Worm (Caenorhabditis elegans): ENCODE measurements around the gene R05G6.4.

The R05G6.4 gene

ce11 chrIV:7549844-7550243 lies 36.8 kb downstream of the R05G6.4 start (continued):
- TF ChIP-seq lsy-2 (tag; optimal IDR thresholded peaks at IDR 0.05) = peak in 1 of 2 experiments; percentile 41
- TF ChIP-seq F13H6.1 (tag; optimal IDR thresholded peaks at IDR 0.05) = peak; percentile 19
- no peak for TF ChIP-seq ceh-82 (tag; optimal IDR thresholded peaks at IDR 0.05)
- TF ChIP-seq nhr-10 (tag; optimal IDR thresholded peaks at IDR 0.05) = no peak
- no peak for TF ChIP-seq lin-39 (tag; optimal IDR thresholded peaks at IDR 0.05)
- TF ChIP-seq elt-1 (tag; optimal IDR thresholded peaks at IDR 0.05) = no peak
- TF ChIP-seq elt-3 (tag; optimal IDR thresholded peaks at IDR 0.05) = no peak
- TF ChIP-seq Y55F3AM.14 (GFP tag; optimal IDR thresholded peaks at IDR 0.05) = no peak
- TF ChIP-seq lin-11 (tag; optimal IDR thresholded peaks at IDR 0.05) = no peak
- no peak for TF ChIP-seq nhr-12 (tag; optimal IDR thresholded peaks at IDR 0.05)
- no peak for TF ChIP-seq unc-55 (GFP tag; optimal IDR thresholded peaks at IDR 0.05)
- no peak for TF ChIP-seq nhr-77 (tag; optimal IDR thresholded peaks at IDR 0.05)
- no peak for TF ChIP-seq nhr-25 (tag; optimal IDR thresholded peaks at IDR 0.05)
- no peak for TF ChIP-seq unc-62 (GFP tag; optimal IDR thresholded peaks at IDR 0.05)
- peak; percentile 28 for TF ChIP-seq C34F6.9 (tag; optimal IDR thresholded peaks at IDR 0.05)
- peak; percentile 60 for TF ChIP-seq nhr-129 (tag; optimal IDR thresholded peaks at IDR 0.05)
- no peak for TF ChIP-seq mab-5 (tag; optimal IDR thresholded peaks at IDR 0.05)
- TF ChIP-seq R02D3.7 (tag; optimal IDR thresholded peaks at IDR 0.05) = no peak
- TF ChIP-seq nhr-11 (tag; optimal IDR thresholded peaks at IDR 0.05) = no peak

- TF ChIP-seq peb-1 (tag; optimal IDR thresholded peaks at IDR 0.05) (no peak), unc-39 (tag; optimal IDR thresholded peaks at IDR 0.05) (no peak), zag-1 (tag; optimal IDR thresholded peaks at IDR 0.05) (no peak), fos-1 (tag; optimal IDR thresholded peaks at IDR 0.05) (no peak), nhr-77 (tag; optimal IDR thresholded peaks at IDR 0.05) (no peak), nhr-12 (tag; optimal IDR thresholded peaks at IDR 0.05) (no peak), blmp-1 (tag; optimal IDR thresholded peaks at IDR 0.05; ENCODE audit: insufficient read depth) (no peak)
Measured at ce11 chrIV:7550445-7550844, 37.4 kb downstream of the R05G6.4 start, which contains the start of gene pam-1. Gene pam-1, minus strand, starts transcription at chrIV:7550812.

DNA sequence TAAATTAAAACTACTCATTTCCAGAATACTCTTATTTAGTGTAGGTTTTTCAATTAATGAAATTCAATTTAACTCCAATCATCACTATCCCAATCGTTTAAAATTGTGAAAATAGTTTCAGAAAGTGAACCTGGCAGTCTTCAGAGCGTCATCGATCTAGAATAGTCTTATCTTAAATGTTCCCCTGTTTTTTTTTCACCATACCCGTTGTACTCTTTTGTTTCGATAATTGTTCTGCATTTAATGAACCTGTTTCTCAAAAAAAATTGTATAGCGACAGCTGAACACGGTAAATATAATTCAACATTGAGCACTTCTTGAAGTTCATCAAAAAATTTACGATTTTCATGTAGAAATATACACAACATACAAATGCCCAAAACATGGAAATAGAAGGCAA lies 38.2 kb downstream of the R05G6.4 start:
- TF ChIP-seq ama-1 (optimal IDR thresholded peaks at IDR 0.05) (no peak), nhr-237 (tag; optimal IDR thresholded peaks at IDR 0.05) (no peak), nhr-10 (tag; optimal IDR thresholded peaks at IDR 0.05) (no peak), sma-9 (GFP tag; optimal IDR thresholded peaks at IDR 0.05) (no peak), sma-9 (tag; optimal IDR thresholded peaks at IDR 0.05) (no peak), sem-4 (tag; optimal IDR thresholded peaks at IDR 0.05) (no peak), unc-62 (GFP tag; optimal IDR thresholded peaks at IDR 0.05) (no peak), lin-39 (tag; optimal IDR thresholded peaks at IDR 0.05) (no peak), aly-2 (tag; optimal IDR thresholded peaks at IDR 0.05) (no peak), ceh-82 (tag; optimal IDR thresholded peaks at IDR 0.05) (no peak), snpc-4 (tag; optimal IDR thresholded peaks at IDR 0.05) (no peak), mab-5 (tag; optimal IDR thresholded peaks at IDR 0.05) (no peak), R02D3.7 (tag; optimal IDR thresholded peaks at IDR 0.05) (no peak), lin-13 (GFP tag; optimal IDR thresholded peaks at IDR 0.05) (no peak), C34F6.9 (tag; optimal IDR thresholded peaks at IDR 0.05) (no peak), skn-1 (tag; optimal IDR thresholded peaks at IDR 0.05) (no peak), elt-1 (tag; optimal IDR thresholded peaks at IDR 0.05) (no peak), nhr-12 (tag; optimal IDR thresholded peaks at IDR 0.05) (no peak)

DNA sequence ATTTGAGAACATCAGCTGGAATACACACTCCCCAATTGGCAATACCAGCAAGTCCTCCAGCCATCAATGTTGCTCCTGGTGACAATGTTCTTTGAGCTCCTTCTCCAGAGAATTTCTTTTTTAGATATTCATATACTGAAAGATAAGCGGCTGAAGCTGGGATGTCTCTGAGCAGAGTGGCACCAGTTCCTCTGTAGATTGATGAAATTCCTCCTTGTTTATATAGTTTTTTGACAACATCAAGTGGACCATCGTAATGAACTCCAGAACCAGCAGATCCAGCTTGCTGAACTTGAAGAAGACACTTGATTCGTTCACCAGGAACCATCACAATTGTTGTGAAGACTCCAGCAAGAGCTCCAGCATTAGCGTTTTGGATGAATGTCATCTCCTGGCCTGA lies 39.1 kb downstream of the R05G6.4 start:
- no peak for TF ChIP-seq blmp-1 (tag; optimal IDR thresholded peaks at IDR 0.05; ENCODE audit: insufficient read depth)
- no peak for TF ChIP-seq sem-4 (tag; optimal IDR thresholded peaks at IDR 0.05)
- TF ChIP-seq gmeb-1 (tag; optimal IDR thresholded peaks at IDR 0.05) = no peak
- TF ChIP-seq nhr-21 (tag; optimal IDR thresholded peaks at IDR 0.05) = no peak
- TF ChIP-seq peb-1 (tag; optimal IDR thresholded peaks at IDR 0.05) = no peak
- TF ChIP-seq mbf-1 (tag; optimal IDR thresholded peaks at IDR 0.05) = no peak
- no peak for TF ChIP-seq ztf-11 (tag; optimal IDR thresholded peaks at IDR 0.05)
- no peak for TF ChIP-seq lin-13 (GFP tag; optimal IDR thresholded peaks at IDR 0.05)
- TF ChIP-seq crh-2 (tag; optimal IDR thresholded peaks at IDR 0.05) = no peak
- TF ChIP-seq unc-62 (GFP tag; optimal IDR thresholded peaks at IDR 0.05) = no peak
- no peak for TF ChIP-seq snpc-4 (tag; optimal IDR thresholded peaks at IDR 0.05)
